Worm (Caenorhabditis elegans) whole organism, late embryonic: Measurements from ENCODE around the gene bbln-1.

Experiments
- C38D4.7 ChIP-seq: fragments of 200-800 bp; sonication (Bioruptor generic); optimal IDR thresholded peaks from 2 replicates; lab custom pipeline; 2018; ENCODE audit warnings: mild to moderate bottlenecking, missing genetic modification characterization, moderate library complexity, missing compliant biosample characterization
- T23F11.4 ChIP-seq: fragments of 200-800 bp; sonication (Bioruptor generic); optimal IDR thresholded peaks from 2 replicates; lab custom pipeline; 2018; ENCODE audit warnings: mild to moderate bottlenecking, missing genetic modification characterization, missing compliant biosample characterization
- ahr-1 ChIP-seq: sonication (generic microtip); optimal IDR thresholded peaks from 2 replicates; lab custom pipeline; 2016; ENCODE audit warnings: missing genetic modification characterization, missing compliant biosample characterization
- ama-1 ChIP-seq: fragments of 150-350 bp; optimal IDR thresholded peaks from 2 replicates; lab custom pipeline; 2014
- ceh-22 ChIP-seq: sonication (generic microtip); optimal IDR thresholded peaks from 2 replicates; lab custom pipeline; 2017; ENCODE audit warnings: missing biosample characterization, missing genetic modification characterization
- ceh-30 ChIP-seq: fragments of 150-350 bp; optimal IDR thresholded peaks from 2 replicates; lab custom pipeline; 2014; ENCODE audit warnings: missing biosample characterization, missing genetic modification characterization
- ceh-31 ChIP-seq: sonication (generic microtip); optimal IDR thresholded peaks from 2 replicates; lab custom pipeline; 2016; ENCODE audit warnings: missing genetic modification characterization, missing compliant biosample characterization
- ceh-34 ChIP-seq: sonication (generic microtip); optimal IDR thresholded peaks from 2 replicates; lab custom pipeline; 2016; ENCODE audit warnings: mild to moderate bottlenecking, missing genetic modification characterization, missing compliant biosample characterization
- ceh-6 ChIP-seq: fragments of 200-800 bp; sonication (Bioruptor generic); optimal IDR thresholded peaks from 2 replicates; lab custom pipeline; 2018; ENCODE audit warnings: mild to moderate bottlenecking, missing genetic modification characterization, missing compliant biosample characterization
- ceh-9 ChIP-seq: sonication (generic microtip); optimal IDR thresholded peaks from 2 replicates; lab custom pipeline; 2016; ENCODE audit warnings: mild to moderate bottlenecking, missing genetic modification characterization, inconsistent platforms, missing compliant biosample characterization
- che-1 ChIP-seq: sonication (generic microtip); optimal IDR thresholded peaks from 2 replicates; lab custom pipeline; 2016; ENCODE audit warnings: mild to moderate bottlenecking, missing genetic modification characterization, missing compliant biosample characterization
- elt-2 ChIP-seq: sonication (generic microtip); optimal IDR thresholded peaks from 2 replicates; lab custom pipeline; 2016; ENCODE audit warnings: missing genetic modification reagents, missing genetic modification characterization, missing compliant biosample characterization
- ets-4 ChIP-seq: sonication (generic microtip); optimal IDR thresholded peaks from 2 replicates; lab custom pipeline; 2016; ENCODE audit warnings: missing genetic modification characterization, missing compliant biosample characterization
- fax-1 ChIP-seq: sonication (generic microtip); optimal IDR thresholded peaks from 2 replicates; lab custom pipeline; 2016; ENCODE audit warnings: missing genotype, missing genetic modification characterization, missing compliant biosample characterization
- fkh-10 ChIP-seq: fragments of 150-350 bp; optimal IDR thresholded peaks from 2 replicates; lab custom pipeline; 2014; ENCODE audit warnings: missing biosample characterization, missing genetic modification reagents, missing genetic modification characterization
- fkh-6 ChIP-seq: sonication (generic microtip); optimal IDR thresholded peaks from 2 replicates; lab custom pipeline; 2016; ENCODE audit warnings: missing genetic modification characterization, missing compliant biosample characterization
- gmeb-2 ChIP-seq: sonication (generic microtip); optimal IDR thresholded peaks from 2 replicates; lab custom pipeline; 2016; ENCODE audit warnings: missing genetic modification characterization, inconsistent platforms, missing compliant biosample characterization
- hlh-13 ChIP-seq: fragments of 200-800 bp; sonication (Bioruptor generic); optimal IDR thresholded peaks from 2 replicates; lab custom pipeline; 2018; ENCODE audit warnings: mild to moderate bottlenecking, missing genetic modification characterization, missing compliant biosample characterization
- hlh-15 ChIP-seq: sonication (generic microtip); optimal IDR thresholded peaks from 2 replicates; lab custom pipeline; 2016; ENCODE audit warnings: missing genetic modification characterization, missing compliant biosample characterization
- hlh-30 ChIP-seq: sonication (generic microtip); optimal IDR thresholded peaks from 2 replicates; lab custom pipeline; 2017; ENCODE audit warnings: antibody characterized with exemption, missing genetic modification characterization, missing compliant biosample characterization; ENCODE audit not compliant: insufficient read depth
- hlh-8 ChIP-seq: sonication (generic microtip); optimal IDR thresholded peaks from 2 replicates; lab custom pipeline; 2016; ENCODE audit warnings: missing genotype, missing genetic modification characterization, missing compliant biosample characterization
- lim-6 ChIP-seq: sonication (generic microtip); optimal IDR thresholded peaks from 2 replicates; lab custom pipeline; 2016; ENCODE audit warnings: missing genetic modification characterization, missing compliant biosample characterization
- lin-11 ChIP-seq: fragments of 200-800 bp; sonication (Bioruptor generic); optimal IDR thresholded peaks from 2 replicates; lab custom pipeline; 2018; ENCODE audit warnings: mild to moderate bottlenecking, missing genetic modification characterization, missing compliant biosample characterization
- madf-2 ChIP-seq: sonication (generic microtip); optimal IDR thresholded peaks from 2 replicates; lab custom pipeline; 2017; ENCODE audit warnings: missing genetic modification characterization, missing compliant biosample characterization
- mec-3 ChIP-seq: sonication (generic microtip); optimal IDR thresholded peaks from 2 replicates; lab custom pipeline; 2016; ENCODE audit warnings: borderline replicate concordance, missing genetic modification characterization, missing compliant biosample characterization
- nhr-232 ChIP-seq: sonication (generic microtip); optimal IDR thresholded peaks from 2 replicates; lab custom pipeline; 2016; ENCODE audit warnings: missing genetic modification characterization, missing compliant biosample characterization
- npax-4 ChIP-seq: sonication (generic microtip); optimal IDR thresholded peaks from 2 replicates; lab custom pipeline; 2016; ENCODE audit warnings: missing genetic modification characterization, missing compliant biosample characterization
- pag-3 ChIP-seq: sonication (generic microtip); optimal IDR thresholded peaks from 2 replicates; lab custom pipeline; 2016; ENCODE audit warnings: missing compliant biosample characterization, missing genetic modification characterization, borderline replicate concordance
- pax-1 ChIP-seq: fragments of 150-350 bp; optimal IDR thresholded peaks from 2 replicates; lab custom pipeline; 2014; ENCODE audit warnings: missing biosample characterization, missing genetic modification characterization
- pha-2 ChIP-seq: sonication (generic microtip); optimal IDR thresholded peaks from 2 replicates; lab custom pipeline; 2017; ENCODE audit warnings: mild to moderate bottlenecking, missing genetic modification characterization, missing compliant biosample characterization
- pqm-1 ChIP-seq: sonication (generic microtip); optimal IDR thresholded peaks from 2 replicates; lab custom pipeline; 2016; ENCODE audit warnings: missing genetic modification characterization, missing compliant biosample characterization
- pros-1 ChIP-seq: fragments of 150-350 bp; optimal IDR thresholded peaks from 2 replicates; lab custom pipeline; 2014; ENCODE audit warnings: missing biosample characterization, missing genetic modification reagents, missing genetic modification characterization
- ref-2 ChIP-seq: sonication (generic microtip); optimal IDR thresholded peaks from 2 replicates; lab custom pipeline; 2016; ENCODE audit warnings: missing genetic modification characterization, missing compliant biosample characterization
- rnt-1 ChIP-seq: sonication (generic microtip); optimal IDR thresholded peaks from 2 replicates; lab custom pipeline; 2016; ENCODE audit warnings: missing genetic modification characterization, missing compliant biosample characterization
- sdc-2 ChIP-seq: sonication (generic microtip); optimal IDR thresholded peaks from 2 replicates; lab custom pipeline; 2016; ENCODE audit warnings: missing genotype, missing genetic modification characterization, missing compliant biosample characterization
- sox-2 ChIP-seq: fragments of 200-800 bp; sonication (Bioruptor generic); IDR thresholded peaks from 2 replicates; pipeline ENCODE4 v1.3.6; 2022; ENCODE audit warnings: missing genetic modification reagents, missing genetic modification characterization, missing compliant biosample characterization
- sox-4 ChIP-seq: sonication (generic microtip); optimal IDR thresholded peaks from 2 replicates; lab custom pipeline; 2017; ENCODE audit warnings: mild to moderate bottlenecking, missing genetic modification characterization, inconsistent platforms, missing compliant biosample characterization
- tbx-2 ChIP-seq: sonication (generic microtip); optimal IDR thresholded peaks from 2 replicates; lab custom pipeline; 2016; ENCODE audit warnings: missing genetic modification characterization, missing compliant biosample characterization
- ttx-3 ChIP-seq: sonication (generic microtip); optimal IDR thresholded peaks from 2 replicates; lab custom pipeline; 2016; ENCODE audit warnings: missing genetic modification reagents, missing genetic modification characterization, missing compliant biosample characterization
- unc-42 ChIP-seq: sonication (generic microtip); optimal IDR thresholded peaks from 2 replicates; lab custom pipeline; 2016; ENCODE audit warnings: missing genotype, missing genetic modification characterization, missing compliant biosample characterization
- unc-86 ChIP-seq: sonication (generic microtip); optimal IDR thresholded peaks from 2 replicates; lab custom pipeline; 2016; ENCODE audit warnings: missing genetic modification characterization, missing compliant biosample characterization
- zip-5 ChIP-seq: sonication (generic microtip); optimal IDR thresholded peaks from 2 replicates; lab custom pipeline; 2016; ENCODE audit warnings: missing genetic modification characterization, missing compliant biosample characterization

Gene bbln-1

ce11 chrX:3127626-3128142 lies 24.6 kb downstream of the bbln-1 start (continued):
- TF ChIP-seq pqm-1 (tag; lab: Kevin White, UChicago): peak; percentile 51
- peak; percentile 33 for TF ChIP-seq ama-1 (lab: Kevin White, UChicago)
- TF ChIP-seq ahr-1: no peak
- TF ChIP-seq nhr-232 (tag; lab: Kevin White, UChicago): peak; percentile 16
- TF ChIP-seq ceh-22: peak; percentile 90
- TF ChIP-seq zip-5: no peak
- TF ChIP-seq mec-3 (tag; lab: Kevin White, UChicago): no peak
- no peak for TF ChIP-seq ceh-9 (tag; lab: Kevin White, UChicago)
- peak; percentile 93 for TF ChIP-seq pros-1 (tag; lab: Kevin White, UChicago)
- peak; percentile 92 for TF ChIP-seq ref-2 (tag; lab: Kevin White, UChicago)
- peak; percentile 16; the same call in 1 of the 2 replicates for TF ChIP-seq sox-2 (GFP tag; lab: Robert Waterston, UW)
- peak; percentile 57 for TF ChIP-seq ets-4 (tag; lab: Kevin White, UChicago)
- TF ChIP-seq pax-1 (tag; lab: Kevin White, UChicago): no peak
- peak; percentile 32 for TF ChIP-seq pag-3
- TF ChIP-seq lim-6: peak; percentile 65
- peak; percentile 84 for TF ChIP-seq hlh-30 (tag; lab: Kevin White, UChicago)
- no peak for TF ChIP-seq ceh-30 (tag; lab: Kevin White, UChicago)
- peak; percentile 94 for TF ChIP-seq unc-42 (tag; lab: Kevin White, UChicago)
- peak; percentile 54 for TF ChIP-seq fkh-10 (GFP tag; lab: Kevin White, UChicago)
- peak; percentile 19 for TF ChIP-seq pha-2 (tag; lab: Kevin White, UChicago)
- peak; percentile 74 for TF ChIP-seq sox-4 (tag; lab: Kevin White, UChicago)
- peak; percentile 56 for TF ChIP-seq hlh-8 (tag; lab: Kevin White, UChicago)
- peak; percentile 97 for TF ChIP-seq ceh-34 (tag; lab: Kevin White, UChicago)
- peak; percentile 88 for TF ChIP-seq rnt-1 (tag; lab: Kevin White, UChicago)
- TF ChIP-seq ceh-6 (GFP tag; lab: Kevin White, UChicago): peak; percentile 52
- peak; percentile 99 for TF ChIP-seq ceh-31
- TF ChIP-seq fkh-6: peak; percentile 56
- TF ChIP-seq gmeb-2 (tag; lab: Kevin White, UChicago): peak; percentile 17
- no peak for TF ChIP-seq C38D4.7 (GFP tag; lab: Kevin White, UChicago)
- TF ChIP-seq hlh-13 (GFP tag; lab: Kevin White, UChicago): no peak
- TF ChIP-seq ttx-3 (tag; lab: Kevin White, UChicago): no peak
- TF ChIP-seq elt-2 (tag; lab: Kevin White, UChicago): peak; percentile 55
- peak; percentile 55 for TF ChIP-seq che-1 (tag; lab: Kevin White, UChicago)
- TF ChIP-seq sdc-2: peak; percentile 88
- TF ChIP-seq npax-4 (tag; lab: Kevin White, UChicago): no peak
- TF ChIP-seq lin-11: no peak
- peak; percentile 31 for TF ChIP-seq madf-2
- no peak for TF ChIP-seq hlh-15 (tag; lab: Kevin White, UChicago)
- peak; percentile 72 for TF ChIP-seq T23F11.4 (GFP tag; lab: Kevin White, UChicago)
- TF ChIP-seq tbx-2 (tag; lab: Kevin White, UChicago): peak; percentile 96
- peak; percentile 43 for TF ChIP-seq fax-1

DNA sequence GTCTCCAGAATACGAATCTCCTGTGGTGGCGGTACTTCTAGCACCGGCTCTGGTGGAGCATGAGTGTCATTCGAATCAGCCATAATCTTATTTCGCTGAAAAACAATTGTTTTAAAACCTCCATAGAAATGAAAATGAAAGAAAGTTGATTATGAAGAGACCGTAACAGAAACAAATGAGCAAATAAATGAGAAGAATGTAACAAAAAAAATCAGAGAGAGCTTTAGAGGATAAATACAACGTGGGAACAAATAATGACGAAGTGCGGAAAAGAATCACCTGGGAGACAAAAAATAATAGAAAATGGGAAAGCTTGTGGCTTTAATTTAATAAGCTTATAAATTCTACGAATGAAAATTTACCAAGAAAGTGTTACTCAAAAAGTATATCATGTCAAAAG lies 25.3 kb downstream of the bbln-1 start, which contains the start of gene spc-1:
spc-1 (minus strand) TSS at position 101 of the 400 bp plus-strand sequence.
- TF ChIP-seq unc-86 (tag; lab: Kevin White, UChicago): no peak
- TF ChIP-seq ama-1 (lab: Kevin White, UChicago): no peak
- TF ChIP-seq ttx-3 (tag; lab: Kevin White, UChicago): no peak
- TF ChIP-seq nhr-232 (tag; lab: Kevin White, UChicago): no peak
- TF ChIP-seq ahr-1: no peak
- no peak for TF ChIP-seq hlh-15 (tag; lab: Kevin White, UChicago)
- no peak for TF ChIP-seq ceh-9 (tag; lab: Kevin White, UChicago)
